Worm (Caenorhabditis elegans): Measurements from ENCODE around the gene dgk-4.
A peak's percentile ranks its signal among the peaks of the same experiment; 100 is the strongest.

The dgk-4 gene

ce11 chrIV:8611886-8612542 lies 19.1 kb upstream of the dgk-4 start, which contains the start of the genes F42A9.17 and cyp-33E2:
TSS of gene F42A9.17 (minus strand) at chrIV:8611936.
TSS of gene cyp-33E2 (plus strand) at chrIV:8612334.
- no peak for TF ChIP-seq lin-39 (tag; optimal IDR thresholded peaks at IDR 0.05)
- peak; percentile 93 for TF ChIP-seq fos-1 (tag; optimal IDR thresholded peaks at IDR 0.05)
- TF ChIP-seq nhr-23 (tag; optimal IDR thresholded peaks at IDR 0.05) = no peak
- no peak for TF ChIP-seq nhr-12 (tag; optimal IDR thresholded peaks at IDR 0.05)
- no peak for TF ChIP-seq egl-27 (tag; optimal IDR thresholded peaks at IDR 0.05)
- TF ChIP-seq gmeb-1 (tag; optimal IDR thresholded peaks at IDR 0.05) = peak; percentile 21
- TF ChIP-seq unc-39 (tag; optimal IDR thresholded peaks at IDR 0.05) = no peak
- TF ChIP-seq crh-2 (tag; optimal IDR thresholded peaks at IDR 0.05) = peak; percentile 35
- no peak for TF ChIP-seq elt-1 (tag; optimal IDR thresholded peaks at IDR 0.05)
- no peak for TF ChIP-seq C34F6.9 (tag; optimal IDR thresholded peaks at IDR 0.05)
- no peak for TF ChIP-seq nhr-11 (tag; optimal IDR thresholded peaks at IDR 0.05)
- no peak for TF ChIP-seq ceh-82 (tag; optimal IDR thresholded peaks at IDR 0.05)
- no peak for TF ChIP-seq elt-3 (tag; optimal IDR thresholded peaks at IDR 0.05)
- TF ChIP-seq ztf-11 (tag; optimal IDR thresholded peaks at IDR 0.05) = no peak
- TF ChIP-seq sma-9 (GFP tag; optimal IDR thresholded peaks at IDR 0.05) = peak; percentile 12
- no peak for TF ChIP-seq sma-9 (tag; optimal IDR thresholded peaks at IDR 0.05)

ce11 chrIV:8614680-8615079 lies 16.5 kb upstream of the dgk-4 start, which contains the start of gene cyp-33E3:
TSS of gene cyp-33E3 (plus strand) at chrIV:8614995.
- TF ChIP-seq fos-1 (tag; optimal IDR thresholded peaks at IDR 0.05) = peak; percentile 40
- TF ChIP-seq mbf-1 (tag; optimal IDR thresholded peaks at IDR 0.05) = no peak

- TF ChIP-seq lin-39 (tag; optimal IDR thresholded peaks at IDR 0.05) = no peak
- no peak for TF ChIP-seq nhr-11 (tag; optimal IDR thresholded peaks at IDR 0.05)
- TF ChIP-seq ZK546.5 (tag; optimal IDR thresholded peaks at IDR 0.05) = no peak
- TF ChIP-seq elt-1 (tag; optimal IDR thresholded peaks at IDR 0.05) = no peak
- TF ChIP-seq fos-1 (tag; optimal IDR thresholded peaks at IDR 0.05) = no peak
- TF ChIP-seq nhr-237 (tag; optimal IDR thresholded peaks at IDR 0.05) = no peak
- TF ChIP-seq crh-2 (tag; optimal IDR thresholded peaks at IDR 0.05) = no peak
- TF ChIP-seq C34F6.9 (tag; optimal IDR thresholded peaks at IDR 0.05) = no peak
- TF ChIP-seq zag-1 (tag; optimal IDR thresholded peaks at IDR 0.05) = no peak
- TF ChIP-seq nhr-6 (tag; optimal IDR thresholded peaks at IDR 0.05) = no peak
- no peak for TF ChIP-seq mdl-1 (tag; optimal IDR thresholded peaks at IDR 0.05)
- TF ChIP-seq unc-39 (tag; optimal IDR thresholded peaks at IDR 0.05) = no peak
- no peak for TF ChIP-seq Y55F3AM.14 (GFP tag; optimal IDR thresholded peaks at IDR 0.05)
- no peak for TF ChIP-seq nhr-12 (tag; optimal IDR thresholded peaks at IDR 0.05)
- TF ChIP-seq nhr-23 (tag; optimal IDR thresholded peaks at IDR 0.05) = no peak
- no peak for TF ChIP-seq snpc-4 (tag; optimal IDR thresholded peaks at IDR 0.05)
- no peak for TF ChIP-seq gmeb-1 (tag; optimal IDR thresholded peaks at IDR 0.05)
- TF ChIP-seq ztf-4 (tag; optimal IDR thresholded peaks at IDR 0.05) = no peak
- no peak for TF ChIP-seq mbf-1 (tag; optimal IDR thresholded peaks at IDR 0.05)
Measured at ce11 chrIV:8615314-8615713, 15.8 kb upstream of the dgk-4 start.

- TF ChIP-seq nhr-21 (tag; optimal IDR thresholded peaks at IDR 0.05) (no peak), ZK546.5 (tag; optimal IDR thresholded peaks at IDR 0.05) (no peak), ztf-1 (GFP tag; conservative IDR thresholded peaks at IDR 0.05) (no peak), nhr-12 (tag; optimal IDR thresholded peaks at IDR 0.05) (no peak), nhr-25 (tag; optimal IDR thresholded peaks at IDR 0.05) (no peak), mdl-1 (tag; optimal IDR thresholded peaks at IDR 0.05) (no peak), ceh-16 (tag; optimal IDR thresholded peaks at IDR 0.05) (no peak), nhr-77 (tag; optimal IDR thresholded peaks at IDR 0.05) (no peak), unc-39 (tag; optimal IDR thresholded peaks at IDR 0.05) (no peak), aly-2 (tag; optimal IDR thresholded peaks at IDR 0.05) (no peak)
Measured at ce11 chrIV:8617047-8617446, 14.1 kb upstream of the dgk-4 start, which contains the start of the genes F42A9.7 and F42A9.3. TSS of gene F42A9.7 (minus strand) at chrIV:8617147. TSS of gene F42A9.3 (plus strand) at chrIV:8617260.

- TF ChIP-seq unc-55 (GFP tag; optimal IDR thresholded peaks at IDR 0.05) (peak; percentile 46), skn-1 (tag; optimal IDR thresholded peaks at IDR 0.05) (no peak), lsy-2 (tag; optimal IDR thresholded peaks at IDR 0.05) (peak in 1 of 2 experiments; percentile 35), nhr-23 (tag; optimal IDR thresholded peaks at IDR 0.05) (no peak), mbf-1 (tag; optimal IDR thresholded peaks at IDR 0.05) (no peak), C34F6.9 (tag; optimal IDR thresholded peaks at IDR 0.05) (peak; percentile 51), ama-1 (optimal IDR thresholded peaks at IDR 0.05) (no peak), lin-11 (tag; optimal IDR thresholded peaks at IDR 0.05) (no peak), nhr-21 (tag; optimal IDR thresholded peaks at IDR 0.05) (no peak), crh-2 (tag; optimal IDR thresholded peaks at IDR 0.05) (no peak)
Measured at ce11 chrIV:8618698-8619097, 12.4 kb upstream of the dgk-4 start, which contains the start of gene F42A9.8. TSS of gene F42A9.8 (minus strand) at chrIV:8618785.
